Worm (Caenorhabditis elegans): ENCODE measurements around the gene F17E5.2.

The F17E5.2 gene

DNA sequence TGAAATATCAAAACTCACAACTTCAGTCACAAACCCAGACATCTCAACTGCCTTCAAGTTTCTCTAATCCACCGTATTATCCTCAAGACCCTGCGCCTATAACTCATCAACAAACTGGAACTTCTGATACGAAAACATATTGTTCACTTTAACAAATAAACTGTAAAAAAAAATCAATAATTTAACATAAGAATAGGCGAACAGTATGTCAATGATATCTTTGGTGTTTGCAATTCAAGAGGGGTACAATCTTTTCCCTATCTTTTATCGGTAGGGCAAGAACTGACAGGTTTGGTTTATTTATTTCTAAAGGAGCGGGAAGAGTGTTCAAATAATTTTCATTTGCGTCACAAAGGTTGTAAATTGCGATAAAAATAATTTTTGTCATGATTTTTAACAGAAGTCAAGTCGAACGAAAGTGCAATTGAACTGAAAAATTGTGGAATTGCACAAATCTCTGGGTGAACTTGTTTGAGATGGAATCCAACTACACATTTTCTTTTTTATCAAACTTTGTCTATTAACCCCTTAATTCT is 31.0 kb upstream of the F17E5.2 start (continued):
- TF ChIP-seq nhr-10 (tag; optimal IDR thresholded peaks at IDR 0.05) (peak; percentile 97), unc-55 (GFP tag; optimal IDR thresholded peaks at IDR 0.05) (peak; percentile 99), nhr-6 (tag; optimal IDR thresholded peaks at IDR 0.05) (peak; percentile 99), ceh-82 (tag; optimal IDR thresholded peaks at IDR 0.05) (peak; percentile 89), fos-1 (tag; optimal IDR thresholded peaks at IDR 0.05) (peak; percentile 99), dmd-4 (tag; optimal IDR thresholded peaks at IDR 0.05) (peak; percentile 83), nhr-129 (tag; optimal IDR thresholded peaks at IDR 0.05) (peak; percentile 99), mab-5 (tag; optimal IDR thresholded peaks at IDR 0.05) (peak; percentile 97), aly-2 (tag; optimal IDR thresholded peaks at IDR 0.05) (peak; percentile 90), sem-4 (tag; optimal IDR thresholded peaks at IDR 0.05) (peak; percentile 98), ama-1 (optimal IDR thresholded peaks at IDR 0.05) (no peak), alr-1 (tag; optimal IDR thresholded peaks at IDR 0.05) (no peak), Y55F3AM.14 (GFP tag; optimal IDR thresholded peaks at IDR 0.05) (peak; percentile 78), nhr-21 (tag; optimal IDR thresholded peaks at IDR 0.05) (peak; percentile 99), R02D3.7 (tag; optimal IDR thresholded peaks at IDR 0.05) (peak; percentile 75), zag-1 (tag; optimal IDR thresholded peaks at IDR 0.05) (peak; percentile 92), gmeb-1 (tag; optimal IDR thresholded peaks at IDR 0.05) (peak; percentile 95)

DNA sequence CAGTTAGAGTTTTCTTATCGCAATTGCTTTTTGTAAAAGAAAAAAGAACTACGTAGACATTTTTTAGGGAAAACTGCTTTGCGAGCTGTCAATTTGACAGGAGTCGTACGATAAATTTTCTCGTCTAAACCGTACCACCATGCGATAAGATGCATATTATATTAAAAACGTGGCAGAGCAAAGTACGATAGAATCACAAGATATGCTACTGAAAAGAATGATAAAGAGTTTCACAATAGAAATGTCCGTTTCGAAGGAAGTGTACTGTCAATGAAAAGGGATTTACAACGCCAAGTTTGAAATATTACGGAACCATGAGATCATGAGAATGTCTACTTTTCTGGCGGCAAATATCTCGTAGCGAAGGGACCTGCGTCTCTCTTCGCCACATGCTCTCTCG is 29.3 kb upstream of the F17E5.2 start, which contains the start of gene F19H6.5:
Gene F19H6.5, minus strand, starts transcription at position 101 of the 400 bp plus-strand sequence.
- no peak for TF ChIP-seq crh-2 (tag; optimal IDR thresholded peaks at IDR 0.05)
- no peak for TF ChIP-seq gmeb-1 (tag; optimal IDR thresholded peaks at IDR 0.05)
- TF ChIP-seq ceh-82 (tag; optimal IDR thresholded peaks at IDR 0.05): no peak
- TF ChIP-seq fos-1 (tag; optimal IDR thresholded peaks at IDR 0.05): no peak
- TF ChIP-seq F13H6.1 (tag; optimal IDR thresholded peaks at IDR 0.05): no peak
- TF ChIP-seq alr-1 (tag; optimal IDR thresholded peaks at IDR 0.05): no peak
- TF ChIP-seq unc-39 (tag; optimal IDR thresholded peaks at IDR 0.05): no peak
- TF ChIP-seq peb-1 (tag; optimal IDR thresholded peaks at IDR 0.05): no peak
- TF ChIP-seq nhr-25 (tag; optimal IDR thresholded peaks at IDR 0.05): no peak
- no peak for TF ChIP-seq skn-1 (tag; optimal IDR thresholded peaks at IDR 0.05)
- no peak for TF ChIP-seq lin-39 (tag; optimal IDR thresholded peaks at IDR 0.05)
- no peak for TF ChIP-seq nhr-23 (tag; optimal IDR thresholded peaks at IDR 0.05)
- no peak for TF ChIP-seq blmp-1 (tag; optimal IDR thresholded peaks at IDR 0.05; ENCODE audit: insufficient read depth)
- no peak for TF ChIP-seq C34F6.9 (tag; optimal IDR thresholded peaks at IDR 0.05)
- no peak for TF ChIP-seq sem-4 (tag; optimal IDR thresholded peaks at IDR 0.05)
- no peak for TF ChIP-seq mbf-1 (tag; optimal IDR thresholded peaks at IDR 0.05)
- no peak for TF ChIP-seq sma-3 (GFP tag; optimal IDR thresholded peaks at IDR 0.05)
- no peak for TF ChIP-seq mdl-1 (tag; optimal IDR thresholded peaks at IDR 0.05)

DNA sequence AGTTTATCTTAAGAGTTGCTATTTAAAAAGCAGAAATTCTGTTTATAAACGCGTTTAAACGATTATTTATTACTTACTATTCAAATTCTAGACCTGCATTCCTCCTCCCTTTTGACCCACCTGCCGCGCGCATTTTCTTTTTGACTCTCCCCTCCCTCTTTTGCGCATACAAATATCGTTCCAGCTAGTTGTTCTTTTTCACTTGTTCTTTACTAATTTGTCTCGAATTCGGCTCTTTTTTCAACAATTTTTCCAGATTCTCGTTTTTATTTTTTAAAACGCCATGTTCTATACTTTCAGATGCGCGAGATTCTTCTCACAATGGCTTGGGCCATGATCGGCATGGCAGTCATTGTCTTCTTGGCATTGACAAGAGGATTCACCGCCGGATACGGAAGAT is 28.7 kb upstream of the F17E5.2 start, which contains the start of gene F19H6.4:
Gene F19H6.4, plus strand, starts transcription at position 301 of the 400 bp plus-strand sequence.
- TF ChIP-seq F13H6.1 (tag; optimal IDR thresholded peaks at IDR 0.05) (no peak), dmd-4 (tag; optimal IDR thresholded peaks at IDR 0.05) (no peak), nhr-21 (tag; optimal IDR thresholded peaks at IDR 0.05) (no peak), nhr-129 (tag; optimal IDR thresholded peaks at IDR 0.05) (no peak), blmp-1 (tag; optimal IDR thresholded peaks at IDR 0.05; ENCODE audit: insufficient read depth) (no peak), C34F6.9 (tag; optimal IDR thresholded peaks at IDR 0.05) (no peak), Y55F3AM.14 (GFP tag; optimal IDR thresholded peaks at IDR 0.05) (no peak), nhr-25 (tag; optimal IDR thresholded peaks at IDR 0.05) (no peak), nhr-10 (tag; optimal IDR thresholded peaks at IDR 0.05) (no peak), skn-1 (tag; optimal IDR thresholded peaks at IDR 0.05) (no peak), R02D3.7 (tag; optimal IDR thresholded peaks at IDR 0.05) (no peak), snpc-4 (tag; optimal IDR thresholded peaks at IDR 0.05) (no peak), egl-27 (tag; optimal IDR thresholded peaks at IDR 0.05) (no peak), gmeb-1 (tag; optimal IDR thresholded peaks at IDR 0.05) (no peak), ceh-16 (tag; optimal IDR thresholded peaks at IDR 0.05) (no peak), zag-1 (tag; optimal IDR thresholded peaks at IDR 0.05) (no peak), fos-1 (tag; optimal IDR thresholded peaks at IDR 0.05) (no peak), nhr-6 (tag; optimal IDR thresholded peaks at IDR 0.05) (no peak), mbf-1 (tag; optimal IDR thresholded peaks at IDR 0.05) (no peak), peb-1 (tag; optimal IDR thresholded peaks at IDR 0.05) (no peak)

DNA sequence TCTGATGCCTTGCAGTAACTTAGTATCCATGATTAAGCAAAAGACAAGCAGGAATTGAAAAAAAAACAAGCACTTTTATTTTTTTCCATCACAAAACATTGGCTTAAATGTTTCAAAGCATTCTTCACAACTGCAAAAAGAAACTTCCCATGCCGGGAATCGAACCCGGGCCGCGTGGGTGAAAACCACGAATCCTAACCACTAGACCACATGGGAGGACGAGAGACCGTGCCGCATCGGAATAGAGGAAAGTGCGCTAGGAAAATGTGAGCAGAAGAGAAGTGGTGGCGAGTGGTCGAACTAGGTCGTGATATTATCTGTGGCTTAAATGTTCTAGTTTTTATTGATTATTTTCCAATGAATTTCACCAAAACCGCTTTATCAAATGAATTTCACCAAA is 26.6 kb upstream of the F17E5.2 start:
- no peak for TF ChIP-seq nhr-12 (tag; optimal IDR thresholded peaks at IDR 0.05)
- no peak for TF ChIP-seq lin-39 (tag; optimal IDR thresholded peaks at IDR 0.05)
- TF ChIP-seq lin-13 (GFP tag; optimal IDR thresholded peaks at IDR 0.05): no peak
- TF ChIP-seq ztf-1 (GFP tag; conservative IDR thresholded peaks at IDR 0.05): no peak
- no peak for TF ChIP-seq nhr-25 (tag; optimal IDR thresholded peaks at IDR 0.05)
- TF ChIP-seq aly-2 (tag; optimal IDR thresholded peaks at IDR 0.05): no peak
- no peak for TF ChIP-seq egl-27 (tag; optimal IDR thresholded peaks at IDR 0.05)
- TF ChIP-seq mbf-1 (tag; optimal IDR thresholded peaks at IDR 0.05): no peak
- no peak for TF ChIP-seq R02D3.7 (tag; optimal IDR thresholded peaks at IDR 0.05)
- TF ChIP-seq ceh-82 (tag; optimal IDR thresholded peaks at IDR 0.05): no peak
- TF ChIP-seq sem-4 (tag; optimal IDR thresholded peaks at IDR 0.05): no peak
- peak; percentile 49 for TF ChIP-seq crh-2 (tag; optimal IDR thresholded peaks at IDR 0.05)
- no peak for TF ChIP-seq alr-1 (tag; optimal IDR thresholded peaks at IDR 0.05)
- no peak for TF ChIP-seq ztf-4 (tag; optimal IDR thresholded peaks at IDR 0.05)
- no peak for TF ChIP-seq nhr-11 (tag; optimal IDR thresholded peaks at IDR 0.05)
- no peak for TF ChIP-seq nhr-77 (tag; optimal IDR thresholded peaks at IDR 0.05)
- peak; percentile 24 for TF ChIP-seq fos-1 (tag; optimal IDR thresholded peaks at IDR 0.05)
- no peak for TF ChIP-seq elt-3 (tag; optimal IDR thresholded peaks at IDR 0.05)
- TF ChIP-seq nhr-23 (tag; optimal IDR thresholded peaks at IDR 0.05): no peak
- peak; percentile 51 for TF ChIP-seq sma-9 (GFP tag; optimal IDR thresholded peaks at IDR 0.05)
- no peak for TF ChIP-seq sma-9 (tag; optimal IDR thresholded peaks at IDR 0.05)
- TF ChIP-seq nhr-21 (tag; optimal IDR thresholded peaks at IDR 0.05): no peak
- no peak for TF ChIP-seq peb-1 (tag; optimal IDR thresholded peaks at IDR 0.05)
- no peak for TF ChIP-seq nhr-6 (tag; optimal IDR thresholded peaks at IDR 0.05)
- TF ChIP-seq ama-1 (optimal IDR thresholded peaks at IDR 0.05): no peak
- peak; percentile 36 for TF ChIP-seq C34F6.9 (tag; optimal IDR thresholded peaks at IDR 0.05)
- peak; percentile 35 for TF ChIP-seq zag-1 (tag; optimal IDR thresholded peaks at IDR 0.05)
- TF ChIP-seq elt-1 (tag; optimal IDR thresholded peaks at IDR 0.05): no peak
- TF ChIP-seq dmd-4 (tag; optimal IDR thresholded peaks at IDR 0.05): no peak
- no peak for TF ChIP-seq sma-3 (GFP tag; optimal IDR thresholded peaks at IDR 0.05)
